Worm (Caenorhabditis elegans) whole organism, late embryonic: Measurements from ENCODE around the gene ets-10.

Experiments used
- C08G9.2 ChIP-seq: sonication (generic microtip); optimal IDR thresholded peaks from 2 replicates; lab custom pipeline; 2016; ENCODE audit warnings: mild to moderate bottlenecking, missing genetic modification characterization, moderate library complexity, missing compliant biosample characterization
- F13H6.1 ChIP-seq: sonication (generic microtip); optimal IDR thresholded peaks from 2 replicates; lab custom pipeline; 2016; ENCODE audit warnings: missing genetic modification characterization, missing compliant biosample characterization
- K02D7.2 ChIP-seq: sonication (generic microtip); optimal IDR thresholded peaks from 2 replicates; lab custom pipeline; 2017; ENCODE audit warnings: mild to moderate bottlenecking, missing genetic modification characterization, missing compliant biosample characterization
- K09A11.1 ChIP-seq: sonication (generic microtip); optimal IDR thresholded peaks from 2 replicates; lab custom pipeline; 2017; ENCODE audit warnings: antibody characterized with exemption, mild to moderate bottlenecking, missing genetic modification characterization, missing compliant biosample characterization; ENCODE audit not compliant: insufficient read depth
- T23F11.4 ChIP-seq: fragments of 200-800 bp; sonication (Bioruptor generic); optimal IDR thresholded peaks from 2 replicates; lab custom pipeline; 2018; ENCODE audit warnings: mild to moderate bottlenecking, missing genetic modification characterization, missing compliant biosample characterization
- ahr-1 ChIP-seq: sonication (generic microtip); optimal IDR thresholded peaks from 2 replicates; lab custom pipeline; 2016; ENCODE audit warnings: missing genetic modification characterization, missing compliant biosample characterization
- ama-1 ChIP-seq: fragments of 150-350 bp; optimal IDR thresholded peaks from 2 replicates; lab custom pipeline; 2014
- ceh-14 ChIP-seq: sonication (generic microtip); optimal IDR thresholded peaks from 2 replicates; lab custom pipeline; 2016; ENCODE audit warnings: missing genotype, missing genetic modification characterization, missing compliant biosample characterization
- ceh-18 ChIP-seq: sonication (generic microtip); optimal IDR thresholded peaks from 2 replicates; lab custom pipeline; 2016; ENCODE audit warnings: missing genetic modification characterization, missing compliant biosample characterization
- ceh-19 ChIP-seq: fragments of 200-800 bp; sonication (Bioruptor generic); optimal IDR thresholded peaks from 2 replicates; lab custom pipeline; 2018; ENCODE audit warnings: mild to moderate bottlenecking, missing genetic modification characterization, missing compliant biosample characterization
- ceh-2 ChIP-seq: sonication (generic microtip); optimal IDR thresholded peaks from 2 replicates; lab custom pipeline; 2016; ENCODE audit warnings: missing genotype, missing genetic modification characterization, missing compliant biosample characterization
- ceh-30 ChIP-seq: fragments of 150-350 bp; optimal IDR thresholded peaks from 2 replicates; lab custom pipeline; 2014; ENCODE audit warnings: missing biosample characterization, missing genetic modification characterization
- ceh-31 ChIP-seq: sonication (generic microtip); optimal IDR thresholded peaks from 2 replicates; lab custom pipeline; 2016; ENCODE audit warnings: missing genetic modification characterization, missing compliant biosample characterization
- ceh-45 ChIP-seq: fragments of 200-800 bp; sonication (Bioruptor generic); IDR thresholded peaks from 2 replicates; pipeline ENCODE4 v1.3.6; 2022; ENCODE audit warnings: missing genetic modification reagents, missing genetic modification characterization, missing compliant biosample characterization
- ceh-48 ChIP-seq: sonication (generic microtip); optimal IDR thresholded peaks from 2 replicates; lab custom pipeline; 2016; ENCODE audit warnings: missing genetic modification characterization, inconsistent platforms, missing compliant biosample characterization
- ceh-6 ChIP-seq: fragments of 200-800 bp; sonication (Bioruptor generic); optimal IDR thresholded peaks from 2 replicates; lab custom pipeline; 2018; ENCODE audit warnings: mild to moderate bottlenecking, missing genetic modification characterization, missing compliant biosample characterization
- dmd-4 ChIP-seq: sonication (generic microtip); optimal IDR thresholded peaks from 2 replicates; lab custom pipeline; 2016; ENCODE audit warnings: borderline replicate concordance, missing genetic modification characterization, missing compliant biosample characterization
- elt-2 ChIP-seq: sonication (generic microtip); optimal IDR thresholded peaks from 2 replicates; lab custom pipeline; 2016; ENCODE audit warnings: missing genetic modification reagents, missing genetic modification characterization, missing compliant biosample characterization
- ets-4 ChIP-seq: sonication (generic microtip); optimal IDR thresholded peaks from 2 replicates; lab custom pipeline; 2016; ENCODE audit warnings: missing genetic modification characterization, missing compliant biosample characterization
- fkh-10 ChIP-seq: fragments of 150-350 bp; optimal IDR thresholded peaks from 2 replicates; lab custom pipeline; 2014; ENCODE audit warnings: missing biosample characterization, missing genetic modification reagents, missing genetic modification characterization
- hlh-15 ChIP-seq: sonication (generic microtip); optimal IDR thresholded peaks from 2 replicates; lab custom pipeline; 2016; ENCODE audit warnings: missing genetic modification characterization, missing compliant biosample characterization
- hlh-30 ChIP-seq: sonication (generic microtip); optimal IDR thresholded peaks from 2 replicates; lab custom pipeline; 2017; ENCODE audit warnings: antibody characterized with exemption, missing genetic modification characterization, missing compliant biosample characterization; ENCODE audit not compliant: insufficient read depth
- hlh-6 ChIP-seq: sonication (generic microtip); optimal IDR thresholded peaks from 2 replicates; lab custom pipeline; 2016; ENCODE audit warnings: missing genotype, missing genetic modification characterization, missing compliant biosample characterization
- hlh-8 ChIP-seq: sonication (generic microtip); optimal IDR thresholded peaks from 2 replicates; lab custom pipeline; 2016; ENCODE audit warnings: missing genotype, missing genetic modification characterization, missing compliant biosample characterization
- lim-6 ChIP-seq: sonication (generic microtip); optimal IDR thresholded peaks from 2 replicates; lab custom pipeline; 2016; ENCODE audit warnings: missing genetic modification characterization, missing compliant biosample characterization
- lin-11 ChIP-seq: fragments of 200-800 bp; sonication (Bioruptor generic); optimal IDR thresholded peaks from 2 replicates; lab custom pipeline; 2018; ENCODE audit warnings: mild to moderate bottlenecking, missing genetic modification characterization, missing compliant biosample characterization
- madf-2 ChIP-seq: sonication (generic microtip); optimal IDR thresholded peaks from 2 replicates; lab custom pipeline; 2017; ENCODE audit warnings: missing genetic modification characterization, missing compliant biosample characterization
- nfya-1 ChIP-seq: sonication (generic microtip); optimal IDR thresholded peaks from 2 replicates; lab custom pipeline; 2017; ENCODE audit warnings: missing genetic modification characterization, mild to moderate bottlenecking, missing compliant biosample characterization, antibody characterized with exemption, moderate library complexity
- nhr-11 ChIP-seq: fragments of 150-350 bp; optimal IDR thresholded peaks from 2 replicates; lab custom pipeline; 2014; ENCODE audit warnings: missing biosample characterization, missing genetic modification characterization
- pag-3 ChIP-seq: sonication (generic microtip); optimal IDR thresholded peaks from 2 replicates; lab custom pipeline; 2016; ENCODE audit warnings: missing compliant biosample characterization, missing genetic modification characterization, borderline replicate concordance
- pat-9 ChIP-seq: fragments of 200-800 bp; sonication (Bioruptor generic); optimal IDR thresholded peaks from 2 replicates; lab custom pipeline; 2018; ENCODE audit warnings: mild to moderate bottlenecking, missing genetic modification characterization, moderate library complexity, missing compliant biosample characterization
- pha-2 ChIP-seq: sonication (generic microtip); optimal IDR thresholded peaks from 2 replicates; lab custom pipeline; 2017; ENCODE audit warnings: mild to moderate bottlenecking, missing genetic modification characterization, missing compliant biosample characterization
- pha-4 ChIP-seq: fragments of 150-350 bp; optimal IDR thresholded peaks from 2 replicates; lab custom pipeline; 2018; ENCODE audit warnings: missing biosample characterization, missing genetic modification reagents, missing genetic modification characterization
- ref-2 ChIP-seq: sonication (generic microtip); optimal IDR thresholded peaks from 2 replicates; lab custom pipeline; 2016; ENCODE audit warnings: missing genetic modification characterization, missing compliant biosample characterization
- rnt-1 ChIP-seq: sonication (generic microtip); optimal IDR thresholded peaks from 2 replicates; lab custom pipeline; 2016; ENCODE audit warnings: missing genetic modification characterization, missing compliant biosample characterization
- sdc-2 ChIP-seq: sonication (generic microtip); optimal IDR thresholded peaks from 2 replicates; lab custom pipeline; 2016; ENCODE audit warnings: missing genotype, missing genetic modification characterization, missing compliant biosample characterization
- sox-4 ChIP-seq: sonication (generic microtip); optimal IDR thresholded peaks from 2 replicates; lab custom pipeline; 2017; ENCODE audit warnings: mild to moderate bottlenecking, missing genetic modification characterization, inconsistent platforms, missing compliant biosample characterization
- tbx-2 ChIP-seq: sonication (generic microtip); optimal IDR thresholded peaks from 2 replicates; lab custom pipeline; 2016; ENCODE audit warnings: missing genetic modification characterization, missing compliant biosample characterization
- ttx-3 ChIP-seq: sonication (generic microtip); optimal IDR thresholded peaks from 2 replicates; lab custom pipeline; 2016; ENCODE audit warnings: missing genetic modification reagents, missing genetic modification characterization, missing compliant biosample characterization
- unc-3 ChIP-seq, 2 experiments: fragments of 200-800 bp in 1 of 2; sonication (Bioruptor generic) in 1 of 2; sonication (generic microtip) in 1 of 2; conservative IDR thresholded peaks in 1 of 2; optimal IDR thresholded peaks in 1 of 2; 2 replicates each; pipeline versions ENCODE4 v1.3.6 to Lab custom; 2016 to 2022; ENCODE audit warnings: missing compliant biosample characterization in 2 of 2, missing genetic modification characterization in 2 of 2, missing genetic modification reagents in 1 of 2
- unc-42 ChIP-seq: sonication (generic microtip); optimal IDR thresholded peaks from 2 replicates; lab custom pipeline; 2016; ENCODE audit warnings: missing genotype, missing genetic modification characterization, missing compliant biosample characterization
- unc-55 ChIP-seq: sonication (generic microtip); optimal IDR thresholded peaks from 2 replicates; lab custom pipeline; 2017; ENCODE audit warnings: missing biosample characterization, missing genetic modification reagents, missing genetic modification characterization
- ztf-16 ChIP-seq: sonication (generic microtip); optimal IDR thresholded peaks from 2 replicates; lab custom pipeline; 2017; ENCODE audit warnings: missing genetic modification characterization, missing compliant biosample characterization

The ets-10 gene

DNA sequence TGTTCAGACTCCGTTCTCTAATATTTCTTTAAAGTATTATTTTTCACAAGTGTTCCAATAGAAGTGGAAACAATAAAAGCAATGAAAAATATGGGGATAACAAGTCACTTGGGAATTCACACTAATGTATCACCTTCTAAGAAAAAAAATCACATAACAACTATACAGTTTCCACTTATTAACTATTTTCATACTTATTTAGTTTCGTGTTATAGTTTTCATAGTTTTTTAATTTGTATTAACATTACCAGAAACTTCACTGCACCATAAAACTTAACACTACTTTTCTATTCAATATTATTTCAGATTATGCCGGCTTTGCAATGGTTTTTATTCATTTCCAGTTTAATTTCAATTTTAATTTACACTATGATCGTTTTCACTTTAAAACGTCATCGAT is 31.9 kb upstream of the ets-10 start, which contains the start of gene srv-5:
srv-5 (plus strand) TSS at position 301 of the 400 bp plus-strand sequence.
- TF ChIP-seq K02D7.2 (no peak), pha-2 (tag; lab: Kevin White, UChicago) (no peak), hlh-8 (tag; lab: Kevin White, UChicago) (no peak), ttx-3 (tag; lab: Kevin White, UChicago) (no peak), ceh-14 (tag; lab: Kevin White, UChicago) (no peak), tbx-2 (tag; lab: Kevin White, UChicago) (no peak), ahr-1 (tag; lab: Kevin White, UChicago) (no peak), hlh-15 (tag; lab: Kevin White, UChicago) (no peak), ztf-16 (no peak), unc-55 (GFP tag; lab: Kevin White, UChicago) (no peak), nhr-11 (tag; lab: Kevin White, UChicago) (no peak), rnt-1 (no peak), sdc-2 (tag; lab: Kevin White, UChicago) (no peak), hlh-6 (tag; lab: Kevin White, UChicago) (no peak), ceh-6 (GFP tag; lab: Kevin White, UChicago) (no peak), hlh-30 (no peak)

DNA sequence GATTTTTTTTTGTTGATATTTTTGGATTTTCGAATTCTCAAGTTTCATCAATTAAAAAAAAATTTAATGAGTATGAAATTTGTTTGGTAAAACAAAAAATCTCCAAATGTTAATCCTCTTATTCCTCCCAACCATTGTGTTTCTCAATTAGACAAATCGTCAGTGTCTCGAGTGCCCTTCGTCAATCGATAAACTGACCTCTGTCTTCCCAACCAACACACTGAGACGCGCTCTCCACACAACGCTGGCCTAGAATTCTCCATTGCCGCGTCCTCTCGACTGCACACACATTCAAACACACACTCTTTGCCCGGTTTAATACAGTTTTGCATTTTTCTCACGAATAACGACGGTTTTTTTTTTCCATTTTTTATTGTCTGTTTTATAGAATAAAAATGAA is 29.2 kb upstream of the ets-10 start, which contains the start of gene taf-11.1:
taf-11.1 (plus strand) TSS at position 389 of the 400 bp plus-strand sequence.
- TF ChIP-seq pat-9 (tag; lab: Kevin White, UChicago) (no peak), ceh-2 (tag; lab: Kevin White, UChicago) (peak; percentile 37), unc-42 (peak; percentile 20), tbx-2 (tag; lab: Kevin White, UChicago) (peak; percentile 29), ets-4 (tag; lab: Kevin White, UChicago) (peak; percentile 37), pha-2 (tag; lab: Kevin White, UChicago) (no peak), nfya-1 (tag; lab: Kevin White, UChicago) (peak; percentile 2), C08G9.2 (tag; lab: Kevin White, UChicago) (peak; percentile 18), ceh-31 (tag; lab: Kevin White, UChicago) (peak; percentile 60), ceh-18 (no peak), hlh-8 (tag; lab: Kevin White, UChicago) (no peak), hlh-6 (tag; lab: Kevin White, UChicago) (no peak), elt-2 (tag; lab: Kevin White, UChicago) (peak; percentile 5), sdc-2 (tag; lab: Kevin White, UChicago) (no peak), ceh-48 (peak; percentile 55)

DNA sequence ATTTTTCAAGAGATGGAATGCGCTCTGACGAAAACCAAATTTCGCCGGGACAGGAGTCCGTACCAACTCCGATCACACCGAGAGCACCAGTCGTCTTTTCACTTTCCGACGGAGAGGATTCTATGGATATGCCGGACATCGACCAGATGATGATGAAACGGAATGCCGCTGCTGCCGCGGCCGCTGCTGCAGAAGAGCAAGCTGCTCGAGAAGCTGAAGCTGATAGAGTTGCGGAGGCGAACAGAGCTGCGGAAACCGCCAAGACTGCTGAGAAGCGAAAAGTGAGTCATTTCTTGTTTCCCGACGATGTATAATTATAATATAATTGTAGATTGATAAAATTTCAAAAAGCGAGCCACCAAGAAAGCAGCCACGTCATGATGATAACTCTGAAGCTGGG is 28.6 kb upstream of the ets-10 start:
- TF ChIP-seq dmd-4 (tag; lab: Kevin White, UChicago) (no peak), ref-2 (tag; lab: Kevin White, UChicago) (no peak)
- TF ChIP-seq, all 69 proteins: peak for 0

DNA sequence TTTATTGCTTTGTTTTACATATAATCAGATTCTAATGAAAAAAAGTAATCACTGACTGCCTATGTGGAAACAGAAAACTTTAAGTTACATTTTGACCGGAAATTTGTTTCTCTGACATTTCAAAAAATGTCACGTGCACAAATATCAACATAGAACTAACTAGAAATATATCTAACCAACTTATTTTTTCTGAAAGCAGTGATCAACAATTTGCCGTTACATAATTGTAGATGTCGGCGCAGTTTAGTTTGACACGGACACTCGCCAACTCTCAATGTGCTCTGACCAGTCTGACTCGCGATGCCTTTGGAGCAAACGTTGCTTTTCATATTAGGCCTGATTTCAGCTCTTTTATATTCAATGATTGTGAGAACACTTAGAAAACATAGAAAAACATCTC is 27.2 kb upstream of the ets-10 start, which contains the start of gene srv-6:
srv-6 (plus strand) TSS at position 301 of the 400 bp plus-strand sequence.
- TF ChIP-seq dmd-4 (tag; lab: Kevin White, UChicago) (no peak), lim-6 (no peak), sox-4 (tag; lab: Kevin White, UChicago) (no peak), pag-3 (tag; lab: Kevin White, UChicago) (no peak), ama-1 (lab: Kevin White, UChicago) (no peak), madf-2 (tag; lab: Kevin White, UChicago) (no peak), ref-2 (tag; lab: Kevin White, UChicago) (no peak)

DNA sequence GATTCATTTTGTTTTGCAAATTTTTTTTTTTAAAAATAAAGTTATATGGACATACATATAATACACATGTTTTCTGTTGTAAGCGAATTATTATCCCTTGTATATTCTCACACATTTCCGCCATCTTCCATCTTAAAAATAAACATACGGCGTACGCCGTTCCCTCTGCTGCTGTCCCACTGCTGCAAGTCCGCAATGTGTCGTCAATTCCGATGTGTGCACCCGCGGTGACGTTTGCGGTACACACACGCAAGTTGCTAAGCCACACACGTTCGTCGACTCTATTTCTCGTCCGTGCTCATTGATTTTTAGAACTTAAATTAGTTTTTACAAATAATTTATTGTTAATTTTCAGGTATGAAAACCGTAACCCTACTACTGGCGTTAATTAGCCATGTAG is 23.7 kb upstream of the ets-10 start, which contains the start of gene C52B9.4:
C52B9.4 (plus strand) TSS at position 356 of the 400 bp plus-strand sequence.
- peak; percentile 11 for TF ChIP-seq unc-42
- no peak for TF ChIP-seq hlh-6 (tag; lab: Kevin White, UChicago)
- no peak for TF ChIP-seq ceh-2 (tag; lab: Kevin White, UChicago)
- TF ChIP-seq lin-11 (tag; lab: Kevin White, UChicago): no peak
- TF ChIP-seq ceh-19 (GFP tag; lab: Kevin White, UChicago): no peak
- no peak for TF ChIP-seq fkh-10 (GFP tag; lab: Kevin White, UChicago)
- TF ChIP-seq dmd-4 (tag; lab: Kevin White, UChicago): no peak
- no peak for TF ChIP-seq ceh-45 (GFP tag; lab: Robert Waterston, UW)
- TF ChIP-seq nfya-1 (tag; lab: Kevin White, UChicago): peak; percentile 16
- TF ChIP-seq K09A11.1 (tag; lab: Kevin White, UChicago): no peak
- TF ChIP-seq ceh-30 (tag; lab: Kevin White, UChicago): no peak
- TF ChIP-seq ceh-31 (tag; lab: Kevin White, UChicago): no peak
- TF ChIP-seq hlh-8 (tag; lab: Kevin White, UChicago): peak; percentile 3
- TF ChIP-seq F13H6.1 (tag; lab: Kevin White, UChicago): no peak
- TF ChIP-seq T23F11.4: no peak
- TF ChIP-seq unc-55 (GFP tag; lab: Kevin White, UChicago): no peak
- no peak for TF ChIP-seq unc-3 (GFP tag; conservative IDR thresholded peaks at IDR 0.05; lab: Robert Waterston, UW)
- no peak for TF ChIP-seq unc-3 (tag; optimal IDR thresholded peaks at IDR 0.05; lab: Kevin White, UChicago)
- TF ChIP-seq pha-4 (tag; lab: Kevin White, UChicago): no peak
